Fruit fly (Drosophila melanogaster): ENCODE measurements around the gene CG5421.

CG5421 gene

dm6 chr2L:12487311-12487710 is 39.4 kb upstream of the CG5421 start (continued):
- TF ChIP-seq CG9727 (GFP tag; optimal IDR thresholded peaks at IDR 0.05) = peak; percentile 39
- no peak for TF ChIP-seq Chrac-16 (GFP tag; optimal IDR thresholded peaks at IDR 0.05)
- TF ChIP-seq Sox100B (GFP tag; optimal IDR thresholded peaks at IDR 0.05) = peak; percentile 62
- peak; percentile 56 for TF ChIP-seq Vsx1 (GFP tag; optimal IDR thresholded peaks at IDR 0.05)
- TF ChIP-seq HLH54F (GFP tag; optimal IDR thresholded peaks at IDR 0.05) = no peak
- peak; percentile 47; the same call in 2 of the 3 replicates for TF ChIP-seq otp (GFP tag; IDR thresholded peaks at IDR 0.05)
- TF ChIP-seq CG4328 (GFP tag; optimal IDR thresholded peaks at IDR 0.05) = no peak
- TF ChIP-seq CG12391 (tag; optimal IDR thresholded peaks at IDR 0.05) = peak; percentile 0
- peak in 1 of 2 experiments; percentile 3 for TF ChIP-seq Pdp1 (GFP tag; optimal IDR thresholded peaks at IDR 0.05)
- TF ChIP-seq B-H2 (GFP tag; optimal IDR thresholded peaks at IDR 0.05) = no peak
- TF ChIP-seq CG18599 (GFP tag; optimal IDR thresholded peaks at IDR 0.05) = no peak
- no peak for TF ChIP-seq tx (GFP tag; optimal IDR thresholded peaks at IDR 0.05)
- peak; percentile 68 for TF ChIP-seq nau (GFP tag; optimal IDR thresholded peaks at IDR 0.05)
- peak; percentile 81 for TF ChIP-seq Asciz (GFP tag; optimal IDR thresholded peaks at IDR 0.05)
- peak; percentile 10 for TF ChIP-seq caup (GFP tag; optimal IDR thresholded peaks at IDR 0.05; ENCODE audit: severe bottlenecking)
- TF ChIP-seq ac (GFP tag; optimal IDR thresholded peaks at IDR 0.05) = peak; percentile 73
- no peak for TF ChIP-seq pb (GFP tag; optimal IDR thresholded peaks at IDR 0.05)
- TF ChIP-seq CG3163 (GFP tag; optimal IDR thresholded peaks at IDR 0.05) = no peak
- peak; percentile 17 for TF ChIP-seq CG15269 (tag; optimal IDR thresholded peaks at IDR 0.05)
- TF ChIP-seq CG18262 (tag; optimal IDR thresholded peaks at IDR 0.05) = peak; percentile 58
- TF ChIP-seq CG9932 (GFP tag; IDR thresholded peaks at IDR 0.05) = no peak
- TF ChIP-seq CG10462 (GFP tag; optimal IDR thresholded peaks at IDR 0.05) = peak; percentile 16
- no peak for TF ChIP-seq ken (GFP tag; IDR thresholded peaks at IDR 0.05)
- no peak for TF ChIP-seq BEAF-32 (GFP tag; optimal IDR thresholded peaks at IDR 0.05)
- no peak for TF ChIP-seq ftz-f1 (GFP tag; optimal IDR thresholded peaks at IDR 0.05)
- no peak for TF ChIP-seq crc (GFP tag; optimal IDR thresholded peaks at IDR 0.05)
- peak; percentile 72 for TF ChIP-seq dmrt11E (tag; optimal IDR thresholded peaks at IDR 0.05)
- TF ChIP-seq fd102C (GFP tag; optimal IDR thresholded peaks at IDR 0.05) = peak; percentile 47
- no peak for TF ChIP-seq chinmo (GFP tag; IDR thresholded peaks at IDR 0.05; ENCODE audit: partially characterized antibody)
- TF ChIP-seq bab2 (GFP tag; optimal IDR thresholded peaks at IDR 0.05) = peak; percentile 2

dm6 chr2L:12485897-12486615 is 38.1 kb upstream of the CG5421 start:
- TF ChIP-seq Ptx1 (GFP tag; IDR thresholded peaks at IDR 0.05) (no peak), aop (GFP tag; IDR thresholded peaks at IDR 0.05) (no peak), CG2202 (tag; optimal IDR thresholded peaks at IDR 0.05) (no peak), CG6813 (GFP tag; optimal IDR thresholded peaks at IDR 0.05) (no peak), CG2116 (GFP tag; optimal IDR thresholded peaks at IDR 0.05) (no peak), D (optimal IDR thresholded peaks at IDR 0.05) (no peak), D (GFP tag; optimal IDR thresholded peaks at IDR 0.05) (no peak), ewg (GFP tag; optimal IDR thresholded peaks at IDR 0.05) (no peak), sens-2 (GFP tag; IDR thresholded peaks at IDR 0.05) (no peak), Lhr (GFP tag; optimal IDR thresholded peaks at IDR 0.05) (no peak), CG42726 (GFP tag; IDR thresholded peaks at IDR 0.05; ENCODE audit: partially characterized antibody) (no peak), Sox102F (GFP tag; optimal IDR thresholded peaks at IDR 0.05) (peak; percentile 43), CG31224 (GFP tag; IDR thresholded peaks at IDR 0.05) (no peak), ham (GFP tag; IDR thresholded peaks at IDR 0.05) (no peak), bsh (GFP tag; optimal IDR thresholded peaks at IDR 0.05) (peak in 1 of 2 experiments; percentile 10), D19A (tag; optimal IDR thresholded peaks at IDR 0.05) (peak; percentile 93), unc-4 (GFP tag; IDR thresholded peaks at IDR 0.05; ENCODE audit: partially characterized antibody) (no peak), Mad (GFP tag; optimal IDR thresholded peaks at IDR 0.05) (no peak), Eip74EF (GFP tag; optimal IDR thresholded peaks at IDR 0.05) (peak in 1 of 2 experiments; percentile 18), CG2129 (GFP tag; IDR thresholded peaks at IDR 0.05; ENCODE audit: partially characterized antibody) (no peak)

Data from whole organism, embryonic.